Worm (Caenorhabditis elegans) whole organism, late embryonic: ENCODE measurements around the gene pals-22.
"Not testable (repeated sequence)": the region's sequence is repeated elsewhere in the genome, so short reads cannot be mapped to it uniquely, and the experiment has no call there.

Source experiments
- K09A11.1 ChIP-seq: sonication (generic microtip); optimal IDR thresholded peaks from 2 replicates; lab custom pipeline; 2017; ENCODE audit warnings: antibody characterized with exemption, mild to moderate bottlenecking, missing genetic modification characterization, missing compliant biosample characterization; ENCODE audit not compliant: insufficient read depth
- ahr-1 ChIP-seq: sonication (generic microtip); optimal IDR thresholded peaks from 2 replicates; lab custom pipeline; 2016; ENCODE audit warnings: missing genetic modification characterization, missing compliant biosample characterization
- ama-1 ChIP-seq: fragments of 150-350 bp; optimal IDR thresholded peaks from 2 replicates; lab custom pipeline; 2014
- ceh-22 ChIP-seq: sonication (generic microtip); optimal IDR thresholded peaks from 2 replicates; lab custom pipeline; 2017; ENCODE audit warnings: missing biosample characterization, missing genetic modification characterization
- ceh-24 ChIP-seq: sonication (generic microtip); optimal IDR thresholded peaks from 2 replicates; lab custom pipeline; 2016; ENCODE audit warnings: mild to moderate bottlenecking, missing genetic modification characterization, missing compliant biosample characterization
- ceh-30 ChIP-seq: fragments of 150-350 bp; optimal IDR thresholded peaks from 2 replicates; lab custom pipeline; 2014; ENCODE audit warnings: missing biosample characterization, missing genetic modification characterization
- ceh-31 ChIP-seq: sonication (generic microtip); optimal IDR thresholded peaks from 2 replicates; lab custom pipeline; 2016; ENCODE audit warnings: missing genetic modification characterization, missing compliant biosample characterization
- ceh-34 ChIP-seq: sonication (generic microtip); optimal IDR thresholded peaks from 2 replicates; lab custom pipeline; 2016; ENCODE audit warnings: mild to moderate bottlenecking, missing genetic modification characterization, missing compliant biosample characterization
- ceh-45 ChIP-seq: fragments of 200-800 bp; sonication (Bioruptor generic); IDR thresholded peaks from 2 replicates; pipeline ENCODE4 v1.3.6; 2022; ENCODE audit warnings: missing genetic modification reagents, missing genetic modification characterization, missing compliant biosample characterization
- ceh-6 ChIP-seq: fragments of 200-800 bp; sonication (Bioruptor generic); optimal IDR thresholded peaks from 2 replicates; lab custom pipeline; 2018; ENCODE audit warnings: mild to moderate bottlenecking, missing genetic modification characterization, missing compliant biosample characterization
- dmd-4 ChIP-seq: sonication (generic microtip); optimal IDR thresholded peaks from 2 replicates; lab custom pipeline; 2016; ENCODE audit warnings: borderline replicate concordance, missing genetic modification characterization, missing compliant biosample characterization
- dve-1 ChIP-seq: sonication (generic microtip); optimal IDR thresholded peaks from 2 replicates; lab custom pipeline; 2017; ENCODE audit warnings: antibody characterized with exemption, mild to moderate bottlenecking, missing genetic modification characterization, missing compliant biosample characterization
- fax-1 ChIP-seq: sonication (generic microtip); optimal IDR thresholded peaks from 2 replicates; lab custom pipeline; 2016; ENCODE audit warnings: missing genotype, missing genetic modification characterization, missing compliant biosample characterization
- gmeb-2 ChIP-seq: sonication (generic microtip); optimal IDR thresholded peaks from 2 replicates; lab custom pipeline; 2016; ENCODE audit warnings: missing genetic modification characterization, inconsistent platforms, missing compliant biosample characterization
- hlh-15 ChIP-seq: sonication (generic microtip); optimal IDR thresholded peaks from 2 replicates; lab custom pipeline; 2016; ENCODE audit warnings: missing genetic modification characterization, missing compliant biosample characterization
- hlh-30 ChIP-seq: sonication (generic microtip); optimal IDR thresholded peaks from 2 replicates; lab custom pipeline; 2017; ENCODE audit warnings: antibody characterized with exemption, missing genetic modification characterization, missing compliant biosample characterization; ENCODE audit not compliant: insufficient read depth
- hlh-6 ChIP-seq: sonication (generic microtip); optimal IDR thresholded peaks from 2 replicates; lab custom pipeline; 2016; ENCODE audit warnings: missing genotype, missing genetic modification characterization, missing compliant biosample characterization
- lim-6 ChIP-seq: sonication (generic microtip); optimal IDR thresholded peaks from 2 replicates; lab custom pipeline; 2016; ENCODE audit warnings: missing genetic modification characterization, missing compliant biosample characterization
- lin-11 ChIP-seq: fragments of 200-800 bp; sonication (Bioruptor generic); optimal IDR thresholded peaks from 2 replicates; lab custom pipeline; 2018; ENCODE audit warnings: mild to moderate bottlenecking, missing genetic modification characterization, missing compliant biosample characterization
- nhr-11 ChIP-seq: fragments of 150-350 bp; optimal IDR thresholded peaks from 2 replicates; lab custom pipeline; 2014; ENCODE audit warnings: missing biosample characterization, missing genetic modification characterization
- nhr-232 ChIP-seq: sonication (generic microtip); optimal IDR thresholded peaks from 2 replicates; lab custom pipeline; 2016; ENCODE audit warnings: missing genetic modification characterization, missing compliant biosample characterization
- odd-2 ChIP-seq: sonication (generic microtip); optimal IDR thresholded peaks from 2 replicates; lab custom pipeline; 2017; ENCODE audit warnings: antibody characterized with exemption, mild to moderate bottlenecking, missing genetic modification characterization, missing compliant biosample characterization
- pat-9 ChIP-seq: fragments of 200-800 bp; sonication (Bioruptor generic); optimal IDR thresholded peaks from 2 replicates; lab custom pipeline; 2018; ENCODE audit warnings: mild to moderate bottlenecking, missing genetic modification characterization, moderate library complexity, missing compliant biosample characterization
- pha-4 ChIP-seq: fragments of 150-350 bp; optimal IDR thresholded peaks from 2 replicates; lab custom pipeline; 2018; ENCODE audit warnings: missing biosample characterization, missing genetic modification reagents, missing genetic modification characterization
- pqm-1 ChIP-seq: sonication (generic microtip); optimal IDR thresholded peaks from 2 replicates; lab custom pipeline; 2016; ENCODE audit warnings: missing genetic modification characterization, missing compliant biosample characterization
- sox-2 ChIP-seq: fragments of 200-800 bp; sonication (Bioruptor generic); IDR thresholded peaks from 2 replicates; pipeline ENCODE4 v1.3.6; 2022; ENCODE audit warnings: missing genetic modification reagents, missing genetic modification characterization, missing compliant biosample characterization
- ttx-3 ChIP-seq: sonication (generic microtip); optimal IDR thresholded peaks from 2 replicates; lab custom pipeline; 2016; ENCODE audit warnings: missing genetic modification reagents, missing genetic modification characterization, missing compliant biosample characterization
- unc-55 ChIP-seq: sonication (generic microtip); optimal IDR thresholded peaks from 2 replicates; lab custom pipeline; 2017; ENCODE audit warnings: missing biosample characterization, missing genetic modification reagents, missing genetic modification characterization
- unc-86 ChIP-seq: sonication (generic microtip); optimal IDR thresholded peaks from 2 replicates; lab custom pipeline; 2016; ENCODE audit warnings: missing genetic modification characterization, missing compliant biosample characterization
- zip-5 ChIP-seq: sonication (generic microtip); optimal IDR thresholded peaks from 2 replicates; lab custom pipeline; 2016; ENCODE audit warnings: missing genetic modification characterization, missing compliant biosample characterization
- ztf-16 ChIP-seq: sonication (generic microtip); optimal IDR thresholded peaks from 2 replicates; lab custom pipeline; 2017; ENCODE audit warnings: missing genetic modification characterization, missing compliant biosample characterization

The pals-22 gene

ce11 chrIII:114603-115002 lies 17.6 kb upstream of the pals-22 start, which contains the start of gene C29F9.6:
C29F9.6 (plus strand) TSS chrIII:114903.
- TF ChIP-seq ama-1 (lab: Kevin White, UChicago) (no peak), ceh-6 (GFP tag; lab: Kevin White, UChicago) (no peak), fax-1 (tag; lab: Kevin White, UChicago) (no peak), hlh-30 (tag; lab: Kevin White, UChicago) (no peak), unc-55 (GFP tag; lab: Kevin White, UChicago) (no peak), lin-11 (tag; lab: Kevin White, UChicago) (no peak), nhr-11 (tag; lab: Kevin White, UChicago) (no peak), K09A11.1 (tag; lab: Kevin White, UChicago) (no peak), ztf-16 (tag; lab: Kevin White, UChicago) (no peak)

- no peak for TF ChIP-seq hlh-15
Observed at ce11 chrIII:117210-117609, 15.0 kb upstream of the pals-22 start, which contains the start of gene C29F9.5. C29F9.5 (plus strand) TSS chrIII:117510.

- no peak for TF ChIP-seq sox-2 (GFP tag; lab: Robert Waterston, UW)
- no peak for TF ChIP-seq unc-86 (tag; lab: Kevin White, UChicago)
- no peak for TF ChIP-seq unc-55 (GFP tag; lab: Kevin White, UChicago)
- no peak for TF ChIP-seq fax-1 (tag; lab: Kevin White, UChicago)
- TF ChIP-seq pqm-1 = no peak
- no peak for TF ChIP-seq gmeb-2 (tag; lab: Kevin White, UChicago)
- no peak for TF ChIP-seq ahr-1 (tag; lab: Kevin White, UChicago)
- no peak for TF ChIP-seq nhr-232
- TF ChIP-seq lim-6 (tag; lab: Kevin White, UChicago) = no peak
- no peak for TF ChIP-seq dve-1 (tag; lab: Kevin White, UChicago)
- TF ChIP-seq ceh-24 = no peak
- no peak for TF ChIP-seq hlh-30 (tag; lab: Kevin White, UChicago)
- no peak for TF ChIP-seq ceh-31
- no peak for TF ChIP-seq zip-5 (tag; lab: Kevin White, UChicago)
- no peak for TF ChIP-seq ttx-3 (tag; lab: Kevin White, UChicago)
Observed at ce11 chrIII:117857-118256, 14.4 kb upstream of the pals-22 start.

ce11 chrIII:120199-120598 lies 12.0 kb upstream of the pals-22 start, which contains the start of gene pals-24:
pals-24 (plus strand) TSS chrIII:120435.
- no peak for TF ChIP-seq hlh-6
- TF ChIP-seq, all 69 proteins: peak for 0

- not testable (repeated sequence) for TF ChIP-seq pat-9 (tag; lab: Kevin White, UChicago); hlh-6; pha-4 (tag; lab: Kevin White, UChicago)
Observed at ce11 chrIII:121983-122449, 10.2 kb upstream of the pals-22 start, which contains the start of gene C29F9.12. C29F9.12 (minus strand) TSS chrIII:122033.

ce11 chrIII:124478-124877 lies 7.7 kb upstream of the pals-22 start, which contains the start of gene pals-23:
pals-23 (plus strand) TSS chrIII:124778.
- TF ChIP-seq ceh-22 (tag; lab: Kevin White, UChicago) = no peak

- TF ChIP-seq nhr-11 (tag; lab: Kevin White, UChicago) (no peak), ceh-30 (tag; lab: Kevin White, UChicago) (no peak), unc-86 (tag; lab: Kevin White, UChicago) (no peak), ceh-45 (GFP tag; lab: Robert Waterston, UW) (no peak), ceh-34 (no peak), dmd-4 (tag; lab: Kevin White, UChicago) (no peak), odd-2 (tag; lab: Kevin White, UChicago) (no peak)
Observed at ce11 chrIII:130650-131049, 1.6 kb upstream of the pals-22 start, which contains the start of the genes nhr-280 and C29F9.2. nhr-280 (minus strand) TSS chrIII:130750. C29F9.2 (plus strand) TSS chrIII:130947.
